Worm (Caenorhabditis elegans): Measurements from ENCODE around the gene ipla-1.

DNA sequence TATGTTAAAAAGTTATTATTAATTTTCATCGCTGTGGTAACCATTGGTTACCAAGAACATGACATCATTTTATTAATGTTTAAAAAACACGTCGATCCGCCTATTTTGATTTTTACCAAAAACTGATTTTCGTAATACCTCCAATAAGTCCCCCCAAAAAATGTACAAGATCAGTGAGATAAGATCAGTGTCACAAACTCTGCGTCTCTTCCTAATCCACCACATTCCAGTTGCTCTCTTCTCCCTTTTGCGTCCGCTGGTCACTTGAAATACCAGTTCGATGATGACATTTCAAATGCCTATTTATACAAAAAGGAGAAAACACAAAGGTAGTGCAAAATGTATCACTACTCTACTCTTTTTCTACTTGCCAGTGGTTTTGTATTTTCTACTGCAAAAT lies 41.1 kb downstream of the ipla-1 start, which contains the start of gene M03A1.8:
- TF ChIP-seq dao-5 (tag; optimal IDR thresholded peaks at IDR 0.05) (no peak), him-1 (tag; optimal IDR thresholded peaks at IDR 0.05) (no peak)
